Worm (Caenorhabditis elegans) whole organism, late embryonic: Measurements from ENCODE around the gene set-19.
A peak's percentile ranks its signal among the peaks of the same experiment; 100 is the strongest.

Source experiments
- C08G9.2 ChIP-seq: sonication (generic microtip); optimal IDR thresholded peaks from 2 replicates; lab custom pipeline; 2016; ENCODE audit warnings: mild to moderate bottlenecking, missing genetic modification characterization, moderate library complexity, missing compliant biosample characterization
- C38D4.7 ChIP-seq: fragments of 200-800 bp; sonication (Bioruptor generic); optimal IDR thresholded peaks from 2 replicates; lab custom pipeline; 2018; ENCODE audit warnings: mild to moderate bottlenecking, missing genetic modification characterization, moderate library complexity, missing compliant biosample characterization
- K02D7.2 ChIP-seq: sonication (generic microtip); optimal IDR thresholded peaks from 2 replicates; lab custom pipeline; 2017; ENCODE audit warnings: mild to moderate bottlenecking, missing genetic modification characterization, missing compliant biosample characterization
- T23F11.4 ChIP-seq: fragments of 200-800 bp; sonication (Bioruptor generic); optimal IDR thresholded peaks from 2 replicates; lab custom pipeline; 2018; ENCODE audit warnings: mild to moderate bottlenecking, missing genetic modification characterization, missing compliant biosample characterization
- ama-1 ChIP-seq: fragments of 150-350 bp; optimal IDR thresholded peaks from 2 replicates; lab custom pipeline; 2014
- ceh-14 ChIP-seq: sonication (generic microtip); optimal IDR thresholded peaks from 2 replicates; lab custom pipeline; 2016; ENCODE audit warnings: missing genotype, missing genetic modification characterization, missing compliant biosample characterization
- ceh-18 ChIP-seq: sonication (generic microtip); optimal IDR thresholded peaks from 2 replicates; lab custom pipeline; 2016; ENCODE audit warnings: missing genetic modification characterization, missing compliant biosample characterization
- ceh-19 ChIP-seq: fragments of 200-800 bp; sonication (Bioruptor generic); optimal IDR thresholded peaks from 2 replicates; lab custom pipeline; 2018; ENCODE audit warnings: mild to moderate bottlenecking, missing genetic modification characterization, missing compliant biosample characterization
- ceh-24 ChIP-seq: sonication (generic microtip); optimal IDR thresholded peaks from 2 replicates; lab custom pipeline; 2016; ENCODE audit warnings: mild to moderate bottlenecking, missing genetic modification characterization, missing compliant biosample characterization
- ceh-31 ChIP-seq: sonication (generic microtip); optimal IDR thresholded peaks from 2 replicates; lab custom pipeline; 2016; ENCODE audit warnings: missing genetic modification characterization, missing compliant biosample characterization
- ceh-45 ChIP-seq: fragments of 200-800 bp; sonication (Bioruptor generic); IDR thresholded peaks from 2 replicates; pipeline ENCODE4 v1.3.6; 2022; ENCODE audit warnings: missing genetic modification reagents, missing genetic modification characterization, missing compliant biosample characterization
- ceh-48 ChIP-seq: sonication (generic microtip); optimal IDR thresholded peaks from 2 replicates; lab custom pipeline; 2016; ENCODE audit warnings: missing genetic modification characterization, inconsistent platforms, missing compliant biosample characterization
- dmd-4 ChIP-seq: sonication (generic microtip); optimal IDR thresholded peaks from 2 replicates; lab custom pipeline; 2016; ENCODE audit warnings: borderline replicate concordance, missing genetic modification characterization, missing compliant biosample characterization
- elt-2 ChIP-seq: sonication (generic microtip); optimal IDR thresholded peaks from 2 replicates; lab custom pipeline; 2016; ENCODE audit warnings: missing genetic modification reagents, missing genetic modification characterization, missing compliant biosample characterization
- elt-4 ChIP-seq: sonication (generic microtip); optimal IDR thresholded peaks from 2 replicates; lab custom pipeline; 2016; ENCODE audit warnings: missing genetic modification characterization, missing compliant biosample characterization
- ets-4 ChIP-seq: sonication (generic microtip); optimal IDR thresholded peaks from 2 replicates; lab custom pipeline; 2016; ENCODE audit warnings: missing genetic modification characterization, missing compliant biosample characterization
- fax-1 ChIP-seq: sonication (generic microtip); optimal IDR thresholded peaks from 2 replicates; lab custom pipeline; 2016; ENCODE audit warnings: missing genotype, missing genetic modification characterization, missing compliant biosample characterization
- fkh-10 ChIP-seq: fragments of 150-350 bp; optimal IDR thresholded peaks from 2 replicates; lab custom pipeline; 2014; ENCODE audit warnings: missing biosample characterization, missing genetic modification reagents, missing genetic modification characterization
- fkh-6 ChIP-seq: sonication (generic microtip); optimal IDR thresholded peaks from 2 replicates; lab custom pipeline; 2016; ENCODE audit warnings: missing genetic modification characterization, missing compliant biosample characterization
- gmeb-2 ChIP-seq: sonication (generic microtip); optimal IDR thresholded peaks from 2 replicates; lab custom pipeline; 2016; ENCODE audit warnings: missing genetic modification characterization, inconsistent platforms, missing compliant biosample characterization
- hlh-15 ChIP-seq: sonication (generic microtip); optimal IDR thresholded peaks from 2 replicates; lab custom pipeline; 2016; ENCODE audit warnings: missing genetic modification characterization, missing compliant biosample characterization
- hlh-6 ChIP-seq: sonication (generic microtip); optimal IDR thresholded peaks from 2 replicates; lab custom pipeline; 2016; ENCODE audit warnings: missing genotype, missing genetic modification characterization, missing compliant biosample characterization
- hlh-8 ChIP-seq: sonication (generic microtip); optimal IDR thresholded peaks from 2 replicates; lab custom pipeline; 2016; ENCODE audit warnings: missing genotype, missing genetic modification characterization, missing compliant biosample characterization
- lin-11 ChIP-seq: fragments of 200-800 bp; sonication (Bioruptor generic); optimal IDR thresholded peaks from 2 replicates; lab custom pipeline; 2018; ENCODE audit warnings: mild to moderate bottlenecking, missing genetic modification characterization, missing compliant biosample characterization
- nfya-1 ChIP-seq: sonication (generic microtip); optimal IDR thresholded peaks from 2 replicates; lab custom pipeline; 2017; ENCODE audit warnings: missing genetic modification characterization, mild to moderate bottlenecking, missing compliant biosample characterization, antibody characterized with exemption, moderate library complexity
- nhr-11 ChIP-seq: fragments of 150-350 bp; optimal IDR thresholded peaks from 2 replicates; lab custom pipeline; 2014; ENCODE audit warnings: missing biosample characterization, missing genetic modification characterization
- nhr-232 ChIP-seq: sonication (generic microtip); optimal IDR thresholded peaks from 2 replicates; lab custom pipeline; 2016; ENCODE audit warnings: missing genetic modification characterization, missing compliant biosample characterization
- odd-2 ChIP-seq: sonication (generic microtip); optimal IDR thresholded peaks from 2 replicates; lab custom pipeline; 2017; ENCODE audit warnings: antibody characterized with exemption, mild to moderate bottlenecking, missing genetic modification characterization, missing compliant biosample characterization
- pag-3 ChIP-seq: sonication (generic microtip); optimal IDR thresholded peaks from 2 replicates; lab custom pipeline; 2016; ENCODE audit warnings: missing compliant biosample characterization, missing genetic modification characterization, borderline replicate concordance
- pha-2 ChIP-seq: sonication (generic microtip); optimal IDR thresholded peaks from 2 replicates; lab custom pipeline; 2017; ENCODE audit warnings: mild to moderate bottlenecking, missing genetic modification characterization, missing compliant biosample characterization
- pha-4 ChIP-seq: fragments of 150-350 bp; optimal IDR thresholded peaks from 2 replicates; lab custom pipeline; 2018; ENCODE audit warnings: missing biosample characterization, missing genetic modification reagents, missing genetic modification characterization
- ref-2 ChIP-seq: sonication (generic microtip); optimal IDR thresholded peaks from 2 replicates; lab custom pipeline; 2016; ENCODE audit warnings: missing genetic modification characterization, missing compliant biosample characterization
- rnt-1 ChIP-seq: sonication (generic microtip); optimal IDR thresholded peaks from 2 replicates; lab custom pipeline; 2016; ENCODE audit warnings: missing genetic modification characterization, missing compliant biosample characterization
- sdc-2 ChIP-seq: sonication (generic microtip); optimal IDR thresholded peaks from 2 replicates; lab custom pipeline; 2016; ENCODE audit warnings: missing genotype, missing genetic modification characterization, missing compliant biosample characterization
- sox-4 ChIP-seq: sonication (generic microtip); optimal IDR thresholded peaks from 2 replicates; lab custom pipeline; 2017; ENCODE audit warnings: mild to moderate bottlenecking, missing genetic modification characterization, inconsistent platforms, missing compliant biosample characterization
- unc-3 ChIP-seq, 2 experiments: fragments of 200-800 bp in 1 of 2; sonication (Bioruptor generic) in 1 of 2; sonication (generic microtip) in 1 of 2; conservative IDR thresholded peaks in 1 of 2; optimal IDR thresholded peaks in 1 of 2; 2 replicates each; pipeline versions ENCODE4 v1.3.6 to Lab custom; 2016 to 2022; ENCODE audit warnings: missing compliant biosample characterization in 2 of 2, missing genetic modification characterization in 2 of 2, missing genetic modification reagents in 1 of 2
- unc-42 ChIP-seq: sonication (generic microtip); optimal IDR thresholded peaks from 2 replicates; lab custom pipeline; 2016; ENCODE audit warnings: missing genotype, missing genetic modification characterization, missing compliant biosample characterization
- unc-55 ChIP-seq: sonication (generic microtip); optimal IDR thresholded peaks from 2 replicates; lab custom pipeline; 2017; ENCODE audit warnings: missing biosample characterization, missing genetic modification reagents, missing genetic modification characterization
- unc-86 ChIP-seq: sonication (generic microtip); optimal IDR thresholded peaks from 2 replicates; lab custom pipeline; 2016; ENCODE audit warnings: missing genetic modification characterization, missing compliant biosample characterization
- zip-5 ChIP-seq: sonication (generic microtip); optimal IDR thresholded peaks from 2 replicates; lab custom pipeline; 2016; ENCODE audit warnings: missing genetic modification characterization, missing compliant biosample characterization
- ztf-16 ChIP-seq: sonication (generic microtip); optimal IDR thresholded peaks from 2 replicates; lab custom pipeline; 2017; ENCODE audit warnings: missing genetic modification characterization, missing compliant biosample characterization

set-19 gene

ce11 chrX:5714077-5714675, 34.2 kb upstream of the set-19 start, which contains the start of gene cyp-43A1:
Gene cyp-43A1 (plus strand): TSS chrX:5714522.
- peak; percentile 50 for TF ChIP-seq elt-2 (tag; lab: Kevin White, UChicago)
- TF ChIP-seq unc-86 (tag; lab: Kevin White, UChicago): no peak

ce11 chrX:5713479-5713878, 33.5 kb upstream of the set-19 start:
- TF ChIP-seq ceh-18 (tag; lab: Kevin White, UChicago) (no peak), ceh-31 (tag; lab: Kevin White, UChicago) (no peak), hlh-8 (tag; lab: Kevin White, UChicago) (no peak), rnt-1 (tag; lab: Kevin White, UChicago) (no peak), nhr-11 (no peak)
- TF ChIP-seq, all 69 proteins: peak for 0

DNA sequence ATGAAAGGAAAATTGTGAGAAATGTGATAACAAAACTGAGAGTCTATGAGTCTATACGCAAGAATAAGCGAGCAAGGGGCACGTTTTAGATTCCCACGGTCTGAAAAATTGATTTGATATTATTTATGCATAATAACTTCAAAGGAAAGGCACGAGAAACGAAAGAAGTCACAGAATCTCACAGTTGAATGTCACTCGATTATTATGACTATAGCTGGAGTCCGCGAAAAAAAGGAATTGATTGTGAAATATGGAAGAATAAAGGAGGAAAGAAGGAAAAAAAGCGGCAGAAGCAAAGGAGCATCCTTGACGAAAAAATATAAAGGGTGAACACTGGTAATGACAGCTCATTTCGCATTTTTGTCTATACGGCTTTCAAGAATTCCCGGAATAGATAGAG, 30.6 kb upstream of the set-19 start, which contains the start of gene cat-1:
Gene cat-1, minus strand, starts transcription at position 101 of the 400 bp plus-strand sequence.
- TF ChIP-seq C38D4.7 (GFP tag; lab: Kevin White, UChicago) (no peak), zip-5 (tag; lab: Kevin White, UChicago) (no peak)

DNA sequence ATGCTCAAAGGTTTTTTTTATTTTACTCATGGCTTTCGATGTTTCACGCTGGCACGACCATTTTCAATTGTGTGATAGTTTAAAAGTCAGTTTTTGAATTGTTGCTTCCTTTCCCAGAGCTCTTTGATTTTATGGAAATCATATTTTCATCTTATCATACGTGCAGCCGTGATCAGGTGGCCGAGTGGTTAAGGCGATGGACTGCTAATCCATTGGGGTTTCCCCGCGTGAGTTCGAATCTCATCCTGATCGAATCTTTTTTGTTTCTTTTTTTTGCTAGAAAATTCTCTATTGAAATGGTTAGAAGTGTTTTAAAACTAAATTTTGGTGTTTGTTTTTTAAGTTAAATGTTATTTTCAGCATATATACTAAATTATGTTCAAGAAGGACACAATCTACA, 29.2 kb upstream of the set-19 start:
- TF ChIP-seq ceh-45 (GFP tag; lab: Robert Waterston, UW) (no peak), gmeb-2 (tag; lab: Kevin White, UChicago) (no peak), sox-4 (tag; lab: Kevin White, UChicago) (no peak), dmd-4 (tag; lab: Kevin White, UChicago) (no peak), T23F11.4 (no peak), ztf-16 (tag; lab: Kevin White, UChicago) (no peak), ceh-31 (tag; lab: Kevin White, UChicago) (no peak), nfya-1 (tag; lab: Kevin White, UChicago) (no peak), ets-4 (tag; lab: Kevin White, UChicago) (no peak), sdc-2 (tag; lab: Kevin White, UChicago) (no peak), hlh-8 (tag; lab: Kevin White, UChicago) (no peak), unc-42 (no peak), ceh-48 (tag; lab: Kevin White, UChicago) (no peak), hlh-15 (no peak), unc-3 (GFP tag; conservative IDR thresholded peaks at IDR 0.05; lab: Robert Waterston, UW) (no peak), unc-3 (tag; optimal IDR thresholded peaks at IDR 0.05; lab: Kevin White, UChicago) (no peak)

DNA sequence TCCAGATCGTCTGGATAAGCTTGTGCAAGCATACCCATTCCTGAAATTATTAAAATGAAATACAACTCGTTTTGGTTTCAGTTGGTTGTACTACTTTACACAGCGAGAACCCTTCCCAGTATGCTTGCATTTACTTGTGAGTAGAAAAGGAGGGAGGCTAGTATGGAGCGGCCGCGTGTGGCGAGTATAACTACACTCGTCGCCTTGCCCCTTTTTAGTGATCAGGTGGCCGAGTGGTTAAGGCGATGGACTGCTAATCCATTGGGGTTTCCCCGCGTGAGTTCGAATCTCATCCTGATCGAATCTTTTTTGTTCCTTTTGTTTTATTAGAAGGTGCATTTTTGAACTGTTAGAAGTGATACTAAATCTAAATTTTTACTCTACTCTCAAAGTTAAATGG, 27.8 kb upstream of the set-19 start:
- TF ChIP-seq ceh-45 (GFP tag; lab: Robert Waterston, UW) (peak; percentile 86), pag-3 (no peak), lin-11 (tag; lab: Kevin White, UChicago) (peak; percentile 87), C38D4.7 (GFP tag; lab: Kevin White, UChicago) (peak; percentile 84), odd-2 (peak; percentile 30), ceh-31 (tag; lab: Kevin White, UChicago) (peak; percentile 76), elt-4 (peak; percentile 16), rnt-1 (tag; lab: Kevin White, UChicago) (peak; percentile 66), K02D7.2 (peak; percentile 72), fkh-10 (GFP tag; lab: Kevin White, UChicago) (no peak), fkh-6 (peak; percentile 89), nhr-232 (peak; percentile 93), ref-2 (peak; percentile 82), nhr-11 (no peak), ztf-16 (tag; lab: Kevin White, UChicago) (peak; percentile 89), sox-4 (tag; lab: Kevin White, UChicago) (peak; percentile 93), sdc-2 (tag; lab: Kevin White, UChicago) (peak; percentile 91), pha-2 (tag; lab: Kevin White, UChicago) (peak; percentile 91), ceh-48 (tag; lab: Kevin White, UChicago) (peak; percentile 71), hlh-15 (peak; percentile 83), unc-42 (peak; percentile 67), nfya-1 (tag; lab: Kevin White, UChicago) (peak; percentile 46), unc-55 (GFP tag; lab: Kevin White, UChicago) (no peak), C08G9.2 (peak; percentile 63), hlh-8 (tag; lab: Kevin White, UChicago) (peak; percentile 67), ceh-24 (tag; lab: Kevin White, UChicago) (peak; percentile 50), ama-1 (lab: Kevin White, UChicago) (no peak), fax-1 (tag; lab: Kevin White, UChicago) (peak; percentile 78), hlh-6 (tag; lab: Kevin White, UChicago) (peak; percentile 93), ceh-14 (tag; lab: Kevin White, UChicago) (peak; percentile 76), ceh-19 (GFP tag; lab: Kevin White, UChicago) (peak; percentile 91), T23F11.4 (peak; percentile 78), pha-4 (tag; lab: Kevin White, UChicago) (no peak)
